Worm (Caenorhabditis elegans): ENCODE measurements around the gene lron-15.

The lron-15 gene

DNA sequence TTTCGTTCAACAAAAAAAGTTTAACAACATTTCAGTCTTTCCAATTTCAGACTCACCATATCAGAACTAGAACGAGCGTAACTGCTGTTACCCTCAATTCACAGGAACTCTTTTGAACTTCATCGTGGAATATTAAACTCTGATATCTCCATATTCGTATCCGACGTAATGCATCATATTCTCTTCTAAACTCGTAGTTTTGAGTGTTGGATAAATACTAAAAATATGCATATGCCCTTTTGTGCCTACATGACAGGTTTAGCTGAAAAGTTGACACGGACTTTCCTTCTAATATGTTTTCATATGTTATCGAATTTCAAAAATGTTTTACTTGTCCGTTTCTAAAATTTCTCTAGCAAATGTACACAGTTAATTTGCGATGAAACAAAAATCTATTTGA is 45.6 kb downstream of the lron-15 start, which contains the start of gene twk-49:
TSS of gene twk-49 (minus strand) at position 101 of the 400 bp plus-strand sequence.
- TF ChIP-seq unc-62 (GFP tag; optimal IDR thresholded peaks at IDR 0.05 in 1 of 2) (peak in 1 of 2 experiments; percentile 36), unc-62 (tag; optimal IDR thresholded peaks at IDR 0.05) (no peak), T26A8.4 (GFP tag; IDR thresholded peaks at IDR 0.05) (no peak)

DNA sequence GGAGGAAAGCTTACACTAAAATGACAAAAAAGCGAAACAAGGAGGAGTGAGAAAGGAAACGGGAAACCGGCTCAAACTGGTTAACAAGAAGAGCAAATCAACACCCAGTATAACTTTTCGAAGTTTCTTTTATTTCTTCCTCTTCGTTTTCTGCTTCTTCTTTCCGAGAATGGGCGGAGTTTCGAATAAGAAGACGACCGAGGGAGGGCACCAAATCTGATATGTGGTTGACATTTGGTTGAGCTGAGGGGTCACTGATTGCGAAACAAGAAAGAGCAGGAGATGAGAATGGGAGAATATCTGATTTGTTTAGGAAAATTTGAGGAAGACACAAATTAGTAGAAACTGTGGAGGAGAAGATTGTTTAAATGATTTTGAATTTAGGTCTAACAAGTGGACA is 46.1 kb downstream of the lron-15 start:
- TF ChIP-seq R02D3.7 (tag; optimal IDR thresholded peaks at IDR 0.05), result no peak
- TF ChIP-seq pqm-1 (tag; optimal IDR thresholded peaks at IDR 0.05), result no peak
- TF ChIP-seq F26F4.8 (GFP tag; conservative IDR thresholded peaks at IDR 0.05), result no peak
- no peak for TF ChIP-seq snpc-4 (tag; optimal IDR thresholded peaks at IDR 0.05)
- TF ChIP-seq pha-4 (GFP tag; IDR thresholded peaks at IDR 0.05), result no peak
- no peak for TF ChIP-seq pha-4 (tag; optimal IDR thresholded peaks at IDR 0.05)
- peak in 1 of 2 experiments; percentile 8 for TF ChIP-seq lsy-2 (tag; optimal IDR thresholded peaks at IDR 0.05)
- TF ChIP-seq mxl-2 (GFP tag; conservative IDR thresholded peaks at IDR 0.05), result no peak
- no peak for TF ChIP-seq tra-1 (GFP tag; IDR thresholded peaks at IDR 0.05)
- TF ChIP-seq ceh-44 (GFP tag; IDR thresholded peaks at IDR 0.05), result no peak
- no peak for TF ChIP-seq set-16 (GFP tag; IDR thresholded peaks at IDR 0.05)
- TF ChIP-seq attf-4 (tag; optimal IDR thresholded peaks at IDR 0.05), result no peak
- TF ChIP-seq ctbp-1 (GFP tag; IDR thresholded peaks at IDR 0.05), result 0 out of 2 replicates have a peak, but pooled peaks have one; percentile 33
- TF ChIP-seq lin-38 (GFP tag; IDR thresholded peaks at IDR 0.05), result no peak
- no peak for TF ChIP-seq madf-5 (GFP tag; IDR thresholded peaks at IDR 0.05)
- no peak for TF ChIP-seq nhr-102 (tag; optimal IDR thresholded peaks at IDR 0.05)

DNA sequence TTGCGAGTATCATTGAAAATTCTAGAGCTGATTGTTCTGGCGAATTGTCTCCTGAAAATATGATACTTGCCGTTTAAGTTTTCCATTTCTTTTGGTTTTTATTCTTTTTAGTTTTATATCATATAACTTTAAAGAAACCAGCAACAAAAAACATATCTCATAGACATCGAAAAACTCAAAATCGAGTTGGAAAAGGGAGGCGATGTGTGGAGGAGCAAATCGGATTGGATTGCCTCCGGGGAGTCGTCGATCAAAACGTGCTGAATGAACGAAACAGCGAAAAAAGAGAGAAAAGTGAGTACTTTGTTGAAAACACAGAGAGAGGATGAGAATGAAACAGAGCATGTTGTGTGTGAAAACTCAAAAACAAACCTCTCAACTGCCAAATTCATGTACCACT is 47.6 kb downstream of the lron-15 start:
- TF ChIP-seq D1046.2 (GFP tag; IDR thresholded peaks at IDR 0.05), result no peak
- no peak for TF ChIP-seq ceh-62 (tag; optimal IDR thresholded peaks at IDR 0.05)
- TF ChIP-seq zag-1 (tag; optimal IDR thresholded peaks at IDR 0.05), result no peak
- no peak for TF ChIP-seq Y75B8A.6 (GFP tag; IDR thresholded peaks at IDR 0.05)
- no peak for TF ChIP-seq sdz-12 (GFP tag; optimal IDR thresholded peaks at IDR 0.05)
- TF ChIP-seq ceh-32 (tag; optimal IDR thresholded peaks at IDR 0.05; ENCODE audit: poor library complexity), result no peak
- TF ChIP-seq mxl-2 (GFP tag; conservative IDR thresholded peaks at IDR 0.05), result no peak
- peak in 1 of 2 experiments; percentile 66 for TF ChIP-seq unc-62 (GFP tag; optimal IDR thresholded peaks at IDR 0.05 in 1 of 2)
- no peak for TF ChIP-seq unc-62 (tag; optimal IDR thresholded peaks at IDR 0.05)

DNA sequence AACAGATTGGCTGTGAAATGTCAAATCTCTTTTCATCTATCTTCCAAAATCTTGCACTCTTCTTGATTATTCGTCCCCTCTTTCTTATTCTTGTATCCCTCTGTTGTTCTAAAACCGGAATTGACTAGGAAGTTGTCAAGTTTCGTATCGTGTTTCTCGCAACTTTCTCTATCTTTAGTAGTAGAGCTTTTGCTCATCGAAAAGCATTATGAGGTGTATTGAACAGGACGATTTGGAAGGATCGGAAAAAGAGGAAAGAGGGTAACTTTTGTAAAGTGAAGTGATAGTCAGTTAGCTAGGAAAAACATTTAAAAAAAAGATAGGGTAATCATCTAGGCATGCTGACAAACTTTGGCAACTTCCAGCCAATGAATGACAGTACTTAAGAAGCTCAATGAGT is 48.2 kb downstream of the lron-15 start:
- TF ChIP-seq aha-1 (tag), result peak; percentile 92
- TF ChIP-seq unc-62 (GFP tag; optimal IDR thresholded peaks at IDR 0.05 in 1 of 2), result peak in 1 of 2 experiments; percentile 17
- TF ChIP-seq unc-62 (tag; optimal IDR thresholded peaks at IDR 0.05), result no peak
- TF ChIP-seq zfp-3 (GFP tag; conservative IDR thresholded peaks at IDR 0.05), result no peak

DNA sequence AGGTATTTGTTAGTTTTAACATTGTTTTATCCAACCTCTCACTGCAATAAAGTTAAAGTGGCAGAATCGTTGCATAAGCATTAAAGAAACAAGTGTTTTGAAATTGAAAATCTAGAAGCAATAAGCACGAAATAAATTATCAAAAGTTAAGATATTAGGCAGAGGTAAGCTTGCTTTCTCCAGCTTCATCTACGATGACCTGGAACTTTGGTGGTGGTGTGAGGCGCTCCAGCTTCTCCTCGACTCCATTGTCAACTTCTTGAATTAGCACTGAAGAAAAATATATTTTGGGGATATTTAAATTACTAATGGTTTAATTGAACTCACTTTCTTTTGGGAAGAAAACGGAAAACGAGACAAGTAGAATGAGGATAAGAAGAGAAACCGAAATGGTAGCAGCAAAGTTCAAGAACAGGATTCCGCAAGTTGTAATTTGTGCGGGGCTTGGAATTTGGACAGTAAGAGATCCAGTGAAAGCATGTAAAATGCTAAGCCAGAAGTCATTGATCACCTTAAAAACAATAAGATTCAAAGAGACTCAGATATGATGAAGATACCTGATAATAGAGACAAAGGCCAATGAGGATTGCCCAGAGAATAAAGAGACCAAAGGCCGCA is 50.9 kb downstream of the lron-15 start:
- TF ChIP-seq duxl-1 (tag; optimal IDR thresholded peaks at IDR 0.05; ENCODE audit: poor library complexity) (peak; percentile 31), hlh-30 (tag; optimal IDR thresholded peaks at IDR 0.05; ENCODE audit: insufficient read depth) (no peak), mxl-2 (GFP tag; conservative IDR thresholded peaks at IDR 0.05) (no peak), skn-1 (tag; optimal IDR thresholded peaks at IDR 0.05) (no peak), Y48G9A.11 (GFP tag; IDR thresholded peaks at IDR 0.05) (peak; percentile 52; the same call in 1 of the 2 replicates), ceh-32 (tag; optimal IDR thresholded peaks at IDR 0.05; ENCODE audit: poor library complexity) (no peak), zip-11 (GFP tag; IDR thresholded peaks at IDR 0.05) (no peak), lin-38 (GFP tag; IDR thresholded peaks at IDR 0.05) (peak; percentile 49), lsy-2 (tag; optimal IDR thresholded peaks at IDR 0.05) (peak in 1 of 2 experiments; percentile 27), ceh-28 (tag; optimal IDR thresholded peaks at IDR 0.05) (no peak), F49E8.2 (tag; optimal IDR thresholded peaks at IDR 0.05; ENCODE audit: borderline replicate concordance) (peak; percentile 26), unc-62 (GFP tag; optimal IDR thresholded peaks at IDR 0.05 in 1 of 2) (peak in 1 of 2 experiments; percentile 94), unc-62 (tag; optimal IDR thresholded peaks at IDR 0.05) (no peak)
